Worm (Caenorhabditis elegans): ENCODE results near the gene C55A6.11.

- no peak for TF ChIP-seq skn-1 (tag; optimal IDR thresholded peaks at IDR 0.05)
- no peak for TF ChIP-seq nhr-28 (tag; optimal IDR thresholded peaks at IDR 0.05)
- TF ChIP-seq ztf-11 (tag; optimal IDR thresholded peaks at IDR 0.05) = no peak
- TF ChIP-seq aly-2 (tag; optimal IDR thresholded peaks at IDR 0.05) = no peak
- no peak for TF ChIP-seq ama-1 (optimal IDR thresholded peaks at IDR 0.05)
- no peak for TF ChIP-seq R02D3.7 (tag; optimal IDR thresholded peaks at IDR 0.05)
- TF ChIP-seq nhr-25 (tag; optimal IDR thresholded peaks at IDR 0.05) = no peak
- no peak for TF ChIP-seq nfya-1 (tag; optimal IDR thresholded peaks at IDR 0.05; ENCODE audit: insufficient read depth)
- no peak for TF ChIP-seq nhr-77 (tag; optimal IDR thresholded peaks at IDR 0.05)
- TF ChIP-seq unc-62 (GFP tag; optimal IDR thresholded peaks at IDR 0.05) = no peak
- no peak for TF ChIP-seq sea-2 (GFP tag; optimal IDR thresholded peaks at IDR 0.05)
- TF ChIP-seq snpc-4 (tag; optimal IDR thresholded peaks at IDR 0.05) = no peak
- TF ChIP-seq pqm-1 (tag; optimal IDR thresholded peaks at IDR 0.05) = no peak
Observed at ce11 chrV:11545227-11545626, 24.9 kb downstream of the C55A6.11 start, which contains the start of gene F38B7.10.
